Worm (Caenorhabditis elegans) whole organism, L2 larva: ENCODE results near the gene W08A12.2.

Source experiments
- C34F6.9 ChIP-seq: fragments of 150-350 bp; optimal IDR thresholded peaks from 2 replicates; lab custom pipeline; 2014; ENCODE audit warnings: missing biosample characterization, missing genetic modification characterization
- F13H6.1 ChIP-seq: sonication (generic microtip); optimal IDR thresholded peaks from 2 replicates; lab custom pipeline; 2016; ENCODE audit warnings: missing genetic modification characterization, missing compliant biosample characterization
- R02D3.7 ChIP-seq: fragments of 150-350 bp; optimal IDR thresholded peaks from 2 replicates; lab custom pipeline; 2014; ENCODE audit warnings: missing biosample characterization, missing genetic modification characterization
- Y55F3AM.14 ChIP-seq: fragments of 200-800 bp; sonication (Bioruptor generic); optimal IDR thresholded peaks from 2 replicates; lab custom pipeline; 2018; ENCODE audit warnings: mild to moderate bottlenecking, missing genetic modification characterization, missing compliant biosample characterization
- ZK546.5 ChIP-seq: sonication (generic microtip); optimal IDR thresholded peaks from 2 replicates; lab custom pipeline; 2017; ENCODE audit warnings: missing biosample characterization, missing genetic modification characterization
- alr-1 ChIP-seq: fragments of 150-350 bp; optimal IDR thresholded peaks from 2 replicates; lab custom pipeline; 2014; ENCODE audit warnings: missing biosample characterization, missing genetic modification characterization
- aly-2 ChIP-seq: fragments of 150-350 bp; optimal IDR thresholded peaks from 2 replicates; lab custom pipeline; 2014; ENCODE audit warnings: missing biosample characterization, missing genetic modification characterization
- ama-1 ChIP-seq: fragments of 150-350 bp; optimal IDR thresholded peaks from 2 replicates; lab custom pipeline; 2018; ENCODE audit warnings: inconsistent platforms
- blmp-1 ChIP-seq: sonication (generic microtip); optimal IDR thresholded peaks from 2 replicates; lab custom pipeline; 2017; ENCODE audit warnings: missing genetic modification characterization, mild to moderate bottlenecking, missing compliant biosample characterization, antibody characterized with exemption, moderate library complexity; ENCODE audit not compliant: insufficient read depth
- ceh-16 ChIP-seq: fragments of 150-350 bp; optimal IDR thresholded peaks from 2 replicates; lab custom pipeline; 2014; ENCODE audit warnings: missing biosample characterization, missing genetic modification characterization
- ceh-82 ChIP-seq: fragments of 150-350 bp; optimal IDR thresholded peaks from 2 replicates; lab custom pipeline; 2014; ENCODE audit warnings: missing biosample characterization, missing genetic modification characterization
- crh-2 ChIP-seq: sonication (generic microtip); optimal IDR thresholded peaks from 2 replicates; lab custom pipeline; 2017; ENCODE audit warnings: missing biosample characterization, missing genetic modification characterization
- dmd-4 ChIP-seq: sonication (generic microtip); optimal IDR thresholded peaks from 2 replicates; lab custom pipeline; 2017; ENCODE audit warnings: missing biosample characterization, missing genetic modification characterization
- egl-27 ChIP-seq: sonication (generic microtip); optimal IDR thresholded peaks from 3 replicates; lab custom pipeline; 2017; ENCODE audit warnings: missing biosample characterization, missing genetic modification reagents, missing genetic modification characterization
- elt-1 ChIP-seq: fragments of 150-350 bp; optimal IDR thresholded peaks from 2 replicates; lab custom pipeline; 2014; ENCODE audit warnings: missing biosample characterization, missing genetic modification characterization
- elt-3 ChIP-seq: sonication (generic microtip); optimal IDR thresholded peaks from 2 replicates; lab custom pipeline; 2017; ENCODE audit warnings: missing biosample characterization, missing genetic modification characterization
- fos-1 ChIP-seq: fragments of 150-350 bp; optimal IDR thresholded peaks from 2 replicates; lab custom pipeline; 2014; ENCODE audit warnings: missing biosample characterization, missing genetic modification characterization
- gmeb-1 ChIP-seq: fragments of 150-350 bp; optimal IDR thresholded peaks from 2 replicates; lab custom pipeline; 2014; ENCODE audit warnings: missing biosample characterization, missing genetic modification characterization
- lin-11 ChIP-seq: fragments of 150-350 bp; sonication (generic microtip); optimal IDR thresholded peaks from 2 replicates; lab custom pipeline; 2014; ENCODE audit warnings: missing biosample characterization, missing genetic modification characterization, inconsistent platforms, mixed read lengths
- lin-13 ChIP-seq: fragments of 150-350 bp; optimal IDR thresholded peaks from 2 replicates; lab custom pipeline; 2014; ENCODE audit warnings: missing biosample characterization, missing genetic modification reagents, missing genetic modification characterization
- lin-39 ChIP-seq: fragments of 150-350 bp; optimal IDR thresholded peaks from 2 replicates; lab custom pipeline; 2014; ENCODE audit warnings: missing biosample characterization, missing genetic modification reagents, missing genetic modification characterization
- lsy-2 ChIP-seq, 2 experiments: fragments of 150-350 bp in 1 of 2; sonication (generic microtip) in 1 of 2; optimal IDR thresholded peaks; 2 replicates each; lab custom pipeline; 2014 to 2017; ENCODE audit warnings: missing biosample characterization in 2 of 2, missing genetic modification characterization in 2 of 2
- mab-5 ChIP-seq: fragments of 150-350 bp; optimal IDR thresholded peaks from 2 replicates; lab custom pipeline; 2014; ENCODE audit warnings: missing biosample characterization, missing genetic modification characterization
- mbf-1 ChIP-seq: sonication (generic microtip); optimal IDR thresholded peaks from 2 replicates; lab custom pipeline; 2017; ENCODE audit warnings: missing biosample characterization, missing genetic modification characterization
- mdl-1 ChIP-seq, 2 experiments: fragments of 150-350 bp in 1 of 2; sonication (generic microtip) in 1 of 2; optimal IDR thresholded peaks; 2 replicates each; lab custom pipeline; 2017; ENCODE audit warnings: missing biosample characterization in 2 of 2, missing genetic modification characterization in 2 of 2
- nhr-10 ChIP-seq: sonication (generic microtip); optimal IDR thresholded peaks from 2 replicates; lab custom pipeline; 2017; ENCODE audit warnings: missing biosample characterization, missing genetic modification characterization
- nhr-11 ChIP-seq: fragments of 150-350 bp; optimal IDR thresholded peaks from 2 replicates; lab custom pipeline; 2014; ENCODE audit warnings: missing biosample characterization, missing genetic modification characterization
- nhr-12 ChIP-seq: fragments of 150-350 bp; optimal IDR thresholded peaks from 2 replicates; lab custom pipeline; 2014; ENCODE audit warnings: missing biosample characterization, missing genetic modification characterization
- nhr-129 ChIP-seq: fragments of 150-350 bp; optimal IDR thresholded peaks from 2 replicates; lab custom pipeline; 2014; ENCODE audit warnings: missing biosample characterization, missing genetic modification characterization
- nhr-21 ChIP-seq: fragments of 150-350 bp; optimal IDR thresholded peaks from 2 replicates; lab custom pipeline; 2014; ENCODE audit warnings: missing biosample characterization, missing genetic modification characterization
- nhr-23 ChIP-seq: fragments of 150-350 bp; optimal IDR thresholded peaks from 2 replicates; lab custom pipeline; 2014; ENCODE audit warnings: missing biosample characterization, missing genetic modification reagents, missing genetic modification characterization
- nhr-237 ChIP-seq: fragments of 150-350 bp; optimal IDR thresholded peaks from 2 replicates; lab custom pipeline; 2014; ENCODE audit warnings: missing biosample characterization, missing genetic modification characterization
- nhr-25 ChIP-seq: fragments of 150-350 bp; sonication (generic microtip); optimal IDR thresholded peaks from 3 replicates; lab custom pipeline; 2014; ENCODE audit warnings: missing biosample characterization, missing genetic modification characterization
- nhr-6 ChIP-seq: fragments of 150-350 bp; optimal IDR thresholded peaks from 2 replicates; lab custom pipeline; 2014; ENCODE audit warnings: missing biosample characterization, missing genetic modification characterization
- nhr-77 ChIP-seq: fragments of 150-350 bp; optimal IDR thresholded peaks from 2 replicates; lab custom pipeline; 2014; ENCODE audit warnings: missing biosample characterization, missing genetic modification characterization
- peb-1 ChIP-seq: fragments of 150-350 bp; optimal IDR thresholded peaks from 2 replicates; lab custom pipeline; 2014; ENCODE audit warnings: missing biosample characterization, missing genetic modification characterization
- sem-4 ChIP-seq: fragments of 150-350 bp; optimal IDR thresholded peaks from 2 replicates; lab custom pipeline; 2014; ENCODE audit warnings: missing biosample characterization, missing genetic modification reagents, missing genetic modification characterization
- skn-1 ChIP-seq: sonication (generic microtip); optimal IDR thresholded peaks from 2 replicates; lab custom pipeline; 2017; ENCODE audit warnings: missing biosample characterization, missing genetic modification characterization
- sma-3 ChIP-seq: sonication (generic microtip); optimal IDR thresholded peaks from 2 replicates; lab custom pipeline; 2016; ENCODE audit warnings: missing genetic modification reagents, missing genetic modification characterization, missing compliant biosample characterization
- sma-9 ChIP-seq, 2 experiments: fragments of 150-350 bp in 1 of 2; sonication (generic microtip) in 1 of 2; optimal IDR thresholded peaks; 2 replicates each; lab custom pipeline; 2014 to 2016; ENCODE audit warnings: missing genetic modification characterization in 2 of 2, mild to moderate bottlenecking in 1 of 2, missing biosample characterization in 1 of 2, missing compliant biosample characterization in 1 of 2, missing genetic modification reagents in 1 of 2, moderate library complexity in 1 of 2
- snpc-4 ChIP-seq: fragments of 150-350 bp; optimal IDR thresholded peaks from 2 replicates; lab custom pipeline; 2014; ENCODE audit warnings: missing biosample characterization, missing genetic modification characterization
- unc-39 ChIP-seq: fragments of 150-350 bp; optimal IDR thresholded peaks from 2 replicates; lab custom pipeline; 2014; ENCODE audit warnings: missing biosample characterization, missing genetic modification characterization
- unc-55 ChIP-seq: fragments of 150-350 bp; sonication (generic microtip); optimal IDR thresholded peaks from 3 replicates; lab custom pipeline; 2014; ENCODE audit warnings: missing biosample characterization, missing genetic modification reagents, missing genetic modification characterization
- unc-62 ChIP-seq: fragments of 150-350 bp; optimal IDR thresholded peaks from 2 replicates; lab custom pipeline; 2014; ENCODE audit warnings: missing biosample characterization, missing genetic modification reagents, missing genetic modification characterization
- zag-1 ChIP-seq: fragments of 150-350 bp; optimal IDR thresholded peaks from 2 replicates; lab custom pipeline; 2014; ENCODE audit warnings: missing biosample characterization, missing genetic modification characterization
- ztf-1 ChIP-seq: fragments of 200-800 bp; sonication (Bioruptor generic); conservative IDR thresholded peaks from 2 replicates; pipeline ENCODE4 v1.3.6; 2022; ENCODE audit warnings: missing genetic modification characterization, missing compliant biosample characterization
- ztf-11 ChIP-seq: sonication (generic microtip); optimal IDR thresholded peaks from 2 replicates; lab custom pipeline; 2017; ENCODE audit warnings: missing biosample characterization, missing genetic modification characterization
- ztf-4 ChIP-seq: fragments of 150-350 bp; optimal IDR thresholded peaks from 2 replicates; lab custom pipeline; 2014; ENCODE audit warnings: missing biosample characterization, missing genetic modification characterization

Gene W08A12.2

DNA sequence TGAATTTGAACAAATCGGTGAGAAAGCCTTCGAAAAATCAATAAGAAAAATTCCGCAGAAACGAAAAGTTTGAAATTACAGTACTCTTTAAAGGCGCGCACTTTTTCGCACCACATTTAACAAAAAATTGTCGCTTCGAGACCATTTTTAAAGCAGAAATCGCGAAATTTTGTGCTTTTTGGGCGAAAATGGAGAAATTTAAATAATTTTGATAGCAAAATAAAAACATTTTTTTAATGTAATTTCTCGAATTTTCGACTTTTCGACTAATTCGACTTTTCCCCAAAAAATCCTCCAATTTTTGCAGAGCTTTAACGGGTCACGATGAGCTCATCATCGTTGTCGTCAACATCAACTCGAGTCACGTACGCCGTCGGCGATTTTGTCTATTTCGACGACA, 19.0 kb upstream of the W08A12.2 start, which contains the start of gene lin-40:
TSS of gene lin-40 (plus strand) at position 301 of the 400 bp plus-strand sequence.
- TF ChIP-seq nhr-10 (tag; lab: Kevin White, UChicago) (no peak), skn-1 (tag; lab: Kevin White, UChicago) (no peak), nhr-6 (tag; lab: Kevin White, UChicago) (no peak), crh-2 (tag; lab: Kevin White, UChicago) (no peak), elt-3 (tag; lab: Kevin White, UChicago) (no peak), elt-1 (tag; lab: Kevin White, UChicago) (no peak), gmeb-1 (tag; lab: Kevin White, UChicago) (no peak), lin-11 (tag; lab: Kevin White, UChicago) (no peak), nhr-11 (tag; lab: Kevin White, UChicago) (no peak), dmd-4 (no peak), R02D3.7 (tag; lab: Kevin White, UChicago) (no peak), ztf-11 (tag; lab: Kevin White, UChicago) (no peak), mdl-1 (tag; optimal IDR thresholded peaks at IDR 0.05; lab: Kevin White, UChicago) (no peak), mab-5 (no peak), sma-3 (GFP tag; lab: Kevin White, UChicago) (no peak), nhr-237 (tag; lab: Kevin White, UChicago) (no peak), unc-39 (tag; lab: Kevin White, UChicago) (no peak)

DNA sequence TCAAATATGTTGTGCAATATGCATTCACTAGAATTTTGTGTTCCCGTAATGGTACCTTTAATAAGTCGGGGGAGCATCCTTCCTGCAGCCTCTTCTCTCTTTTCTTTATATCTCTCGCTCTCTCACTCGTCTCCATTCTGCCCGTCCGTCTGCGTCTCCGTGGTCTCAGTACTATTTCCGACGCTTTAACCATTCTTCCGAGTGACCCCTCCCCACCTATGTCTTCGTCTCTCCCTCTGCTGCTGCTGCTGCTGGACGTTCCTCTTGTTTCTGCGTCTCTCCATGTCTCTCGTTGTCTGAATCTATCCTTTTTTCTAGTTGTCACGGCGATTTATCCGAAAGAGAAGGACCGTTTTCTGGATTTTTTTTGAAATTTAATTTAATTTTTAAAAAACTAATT, 18.2 kb upstream of the W08A12.2 start:
- TF ChIP-seq mab-5: peak; percentile 3
- no peak for TF ChIP-seq snpc-4
- TF ChIP-seq nhr-12 (tag; lab: Kevin White, UChicago): no peak
- TF ChIP-seq elt-1 (tag; lab: Kevin White, UChicago): no peak
- peak; percentile 28 for TF ChIP-seq ztf-4 (tag; lab: Kevin White, UChicago)
- peak; percentile 15 for TF ChIP-seq zag-1 (tag; lab: Kevin White, UChicago)
- peak; percentile 69 for TF ChIP-seq unc-55 (GFP tag; lab: Kevin White, UChicago)
- TF ChIP-seq nhr-10 (tag; lab: Kevin White, UChicago): no peak
- no peak for TF ChIP-seq ceh-16 (tag; lab: Kevin White, UChicago)
- peak; percentile 42 for TF ChIP-seq egl-27 (tag; lab: Kevin White, UChicago)
- TF ChIP-seq fos-1 (tag; lab: Kevin White, UChicago): peak; percentile 68
- no peak for TF ChIP-seq nhr-237 (tag; lab: Kevin White, UChicago)
- TF ChIP-seq sem-4: peak; percentile 2
- TF ChIP-seq nhr-77 (tag; lab: Kevin White, UChicago): no peak
- no peak for TF ChIP-seq blmp-1 (tag; lab: Kevin White, UChicago)
- TF ChIP-seq ama-1 (lab: Kevin White, UChicago): no peak
- no peak for TF ChIP-seq skn-1 (tag; lab: Kevin White, UChicago)
- no peak for TF ChIP-seq alr-1 (tag; lab: Kevin White, UChicago)
- TF ChIP-seq lsy-2 (tag; optimal IDR thresholded peaks at IDR 0.05; lab: Kevin White, UChicago): peak in 1 of 2 experiments; percentile 69
- no peak for TF ChIP-seq mbf-1
- no peak for TF ChIP-seq ZK546.5
- peak; percentile 62 for TF ChIP-seq C34F6.9 (tag; lab: Kevin White, UChicago)
- no peak for TF ChIP-seq Y55F3AM.14
- TF ChIP-seq aly-2 (tag; lab: Kevin White, UChicago): no peak
- peak in 1 of 2 experiments; percentile 40 for TF ChIP-seq mdl-1 (tag; optimal IDR thresholded peaks at IDR 0.05; lab: Kevin White, UChicago)
- TF ChIP-seq nhr-129 (tag; lab: Kevin White, UChicago): peak; percentile 65
- no peak for TF ChIP-seq ceh-82 (tag; lab: Kevin White, UChicago)
- TF ChIP-seq nhr-23 (tag; lab: Kevin White, UChicago): no peak
- TF ChIP-seq crh-2 (tag; lab: Kevin White, UChicago): peak; percentile 40
- TF ChIP-seq lin-13 (GFP tag; lab: Kevin White, UChicago): peak; percentile 40
- peak; percentile 88 for TF ChIP-seq sma-9 (GFP tag; optimal IDR thresholded peaks at IDR 0.05; lab: Kevin White, UChicago)
- no peak for TF ChIP-seq sma-9 (tag; optimal IDR thresholded peaks at IDR 0.05; lab: Kevin White, UChicago)
- peak; percentile 56 for TF ChIP-seq gmeb-1 (tag; lab: Kevin White, UChicago)
- peak; percentile 98 for TF ChIP-seq F13H6.1
- TF ChIP-seq unc-62 (GFP tag; lab: Kevin White, UChicago): no peak
- no peak for TF ChIP-seq unc-39 (tag; lab: Kevin White, UChicago)
- no peak for TF ChIP-seq elt-3 (tag; lab: Kevin White, UChicago)
- TF ChIP-seq dmd-4: no peak
- no peak for TF ChIP-seq nhr-21 (tag; lab: Kevin White, UChicago)
- no peak for TF ChIP-seq lin-39
- no peak for TF ChIP-seq ztf-11 (tag; lab: Kevin White, UChicago)
- TF ChIP-seq R02D3.7 (tag; lab: Kevin White, UChicago): no peak
- no peak for TF ChIP-seq nhr-6 (tag; lab: Kevin White, UChicago)
- no peak for TF ChIP-seq ztf-1
- TF ChIP-seq nhr-11 (tag; lab: Kevin White, UChicago): no peak
- peak; percentile 56 for TF ChIP-seq nhr-25
- TF ChIP-seq lin-11 (tag; lab: Kevin White, UChicago): no peak
- TF ChIP-seq peb-1 (tag; lab: Kevin White, UChicago): no peak
- peak; percentile 56 for TF ChIP-seq sma-3 (GFP tag; lab: Kevin White, UChicago)
